Worm (Caenorhabditis elegans) whole organism, midembryonic: ENCODE results near the gene mep-1.

Experiments
- T22C8.4 ChIP-seq: fragments of 200-800 bp; sonication (Bioruptor generic); IDR thresholded peaks from 2 replicates; pipeline ENCODE4 v1.3.6; 2022; ENCODE audit warnings: missing genetic modification characterization, missing compliant biosample characterization
- cog-1 ChIP-seq: sonication (generic microtip); optimal IDR thresholded peaks from 2 replicates; lab custom pipeline; 2016; ENCODE audit warnings: missing genetic modification characterization, missing compliant biosample characterization
- flt-1 ChIP-seq: fragments of 200-800 bp; sonication (Bioruptor generic); IDR thresholded peaks from 2 replicates; pipeline ENCODE4 v1.3.6; 2022; ENCODE audit warnings: missing genetic modification characterization, missing compliant biosample characterization
- ref-1 ChIP-seq: fragments of 200-800 bp; sonication (Bioruptor generic); conservative IDR thresholded peaks from 2 replicates; pipeline ENCODE4 v1.3.6; 2022; ENCODE audit warnings: missing genetic modification reagents, missing genetic modification characterization, missing compliant biosample characterization
- tab-1 ChIP-seq: fragments of 200-800 bp; sonication (Bioruptor generic); IDR thresholded peaks from 2 replicates; pipeline ENCODE4 v1.3.6; 2022; ENCODE audit warnings: missing genetic modification characterization, missing compliant biosample characterization
- ztf-23 ChIP-seq: fragments of 200-800 bp; sonication (Bioruptor generic); IDR thresholded peaks from 2 replicates; pipeline ENCODE4 v1.3.6; 2022; ENCODE audit warnings: missing genetic modification reagents, missing genetic modification characterization, missing compliant biosample characterization
- ztf-29 ChIP-seq: fragments of 200-800 bp; sonication (Bioruptor generic); IDR thresholded peaks from 2 replicates; pipeline ENCODE4 v1.3.6; 2022; ENCODE audit warnings: missing genetic modification reagents, missing genetic modification characterization, missing compliant biosample characterization

DNA sequence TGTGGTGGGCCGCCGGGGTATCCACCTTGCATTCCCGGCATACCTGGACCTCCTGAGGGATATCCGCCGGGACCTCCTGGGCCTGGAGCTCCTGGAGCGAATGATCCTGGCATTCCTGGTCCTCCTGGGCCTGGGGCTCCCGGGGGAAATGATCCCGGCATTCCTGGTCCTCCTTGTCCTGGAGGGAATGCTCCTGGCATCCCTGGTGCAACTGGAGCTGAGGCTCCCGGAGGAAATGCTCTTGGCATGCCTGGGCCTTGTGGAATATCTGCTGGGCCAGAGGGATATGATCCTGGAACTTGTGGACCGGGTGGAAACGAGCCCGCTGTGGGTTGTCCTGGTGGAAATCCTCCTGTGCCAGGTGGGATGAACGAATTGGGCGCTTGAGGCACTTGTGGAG is 40.6 kb downstream of the mep-1 start:
- no peak for TF ChIP-seq ztf-23 (GFP tag; lab: Robert Waterston, UW)
- no peak for TF ChIP-seq T22C8.4 (GFP tag; lab: Robert Waterston, UW)
- no peak for TF ChIP-seq tab-1 (GFP tag; lab: Robert Waterston, UW)
- TF ChIP-seq ztf-29 (GFP tag; lab: Robert Waterston, UW): no peak
- TF ChIP-seq cog-1: no peak
- TF ChIP-seq ref-1 (GFP tag; lab: Robert Waterston, UW): no peak
- no peak for TF ChIP-seq flt-1 (GFP tag; lab: Robert Waterston, UW)
